Worm (Caenorhabditis elegans) whole organism, young adult: Measurements from ENCODE around the gene pqn-16.

Experiments used
- B0035.1 ChIP-seq: sonication (generic microtip); optimal IDR thresholded peaks from 2 replicates; lab custom pipeline; 2016; ENCODE audit warnings: missing genetic modification characterization, mild to moderate bottlenecking, missing compliant biosample characterization, missing genotype, missing genetic modification reagents
- B0336.3 ChIP-seq: fragments of 200-800 bp; sonication (Bioruptor generic); IDR thresholded peaks from 2 replicates; pipeline ENCODE4 v1.3.6; 2022; ENCODE audit warnings: missing genetic modification characterization, missing compliant biosample characterization
- F22D6.2 ChIP-seq: sonication (generic microtip); optimal IDR thresholded peaks from 2 replicates; lab custom pipeline; 2016; ENCODE audit warnings: mild to moderate bottlenecking, missing genetic modification characterization, missing compliant biosample characterization
- F23B12.7 ChIP-seq: sonication (generic microtip); optimal IDR thresholded peaks from 2 replicates; lab custom pipeline; 2017; ENCODE audit warnings: missing genetic modification characterization, mild to moderate bottlenecking, missing compliant biosample characterization, antibody characterized with exemption, moderate library complexity; ENCODE audit not compliant: insufficient read depth
- F37B4.10 ChIP-seq: fragments of 200-800 bp; sonication (Bioruptor generic); IDR thresholded peaks from 2 replicates; pipeline ENCODE4 v1.3.6; 2022; ENCODE audit warnings: missing genetic modification characterization, missing compliant biosample characterization
- F52B5.7 ChIP-seq: sonication (generic microtip); optimal IDR thresholded peaks from 2 replicates; lab custom pipeline; 2016; ENCODE audit warnings: mild to moderate bottlenecking, missing genetic modification characterization, missing compliant biosample characterization
- K12H6.12 ChIP-seq: fragments of 200-800 bp; sonication (Bioruptor generic); optimal IDR thresholded peaks from 2 replicates; lab custom pipeline; 2018; ENCODE audit warnings: mild to moderate bottlenecking, missing genetic modification characterization, missing compliant biosample characterization
- ZK185.1 ChIP-seq: sonication (generic microtip); optimal IDR thresholded peaks from 2 replicates; lab custom pipeline; 2016; ENCODE audit warnings: mild to moderate bottlenecking, missing genetic modification characterization, missing compliant biosample characterization; ENCODE audit not compliant: poor library complexity, severe bottlenecking
- akir-1 ChIP-seq: fragments of 200-800 bp; sonication (Bioruptor generic); optimal IDR thresholded peaks from 2 replicates; lab custom pipeline; 2018; ENCODE audit warnings: mild to moderate bottlenecking, missing genetic modification characterization, moderate library complexity, missing compliant biosample characterization
- attf-3 ChIP-seq: fragments of 200-800 bp; sonication (Bioruptor generic); conservative IDR thresholded peaks from 2 replicates; pipeline ENCODE4 v1.3.6; 2022; ENCODE audit warnings: missing genetic modification reagents, missing genetic modification characterization, missing compliant biosample characterization
- attf-5 ChIP-seq: fragments of 200-800 bp; sonication (Bioruptor generic); optimal IDR thresholded peaks from 2 replicates; lab custom pipeline; 2018; ENCODE audit warnings: mild to moderate bottlenecking, missing genetic modification characterization, missing compliant biosample characterization
- attf-6 ChIP-seq: fragments of 200-800 bp; sonication (Bioruptor generic); IDR thresholded peaks from 2 replicates; pipeline ENCODE4 v1.3.6; 2022; ENCODE audit warnings: missing genetic modification reagents, missing genetic modification characterization, missing compliant biosample characterization
- cebp-1 ChIP-seq, 2 experiments: fragments of 200-800 bp in 1 of 2; sonication (Bioruptor generic) in 1 of 2; sonication (generic microtip) in 1 of 2; IDR thresholded peaks in 1 of 2; optimal IDR thresholded peaks in 1 of 2; 2 replicates each; pipeline versions ENCODE4 v1.3.6 to Lab custom; 2017 to 2022; ENCODE audit warnings: missing compliant biosample characterization in 2 of 2, missing genetic modification characterization in 2 of 2, mild to moderate bottlenecking in 1 of 2, missing genetic modification reagents in 1 of 2, moderate library complexity in 1 of 2
- ceh-27 ChIP-seq: fragments of 200-800 bp; sonication (Bioruptor generic); optimal IDR thresholded peaks from 2 replicates; lab custom pipeline; 2018; ENCODE audit warnings: mild to moderate bottlenecking, missing genetic modification characterization, moderate library complexity, missing compliant biosample characterization
- dox-1 ChIP-seq: fragments of 200-800 bp; sonication (Bioruptor generic); IDR thresholded peaks from 2 replicates; pipeline ENCODE4 v1.3.6; 2022; ENCODE audit warnings: missing genetic modification reagents, missing genetic modification characterization, missing compliant biosample characterization
- ekl-4 ChIP-seq: fragments of 200-800 bp; sonication (Bioruptor generic); IDR thresholded peaks from 2 replicates; pipeline ENCODE4 v1.3.6; 2022; ENCODE audit warnings: missing genetic modification reagents, missing genetic modification characterization, missing compliant biosample characterization
- hlh-12 ChIP-seq: sonication (generic microtip); optimal IDR thresholded peaks from 2 replicates; lab custom pipeline; 2016; ENCODE audit warnings: missing genetic modification characterization, missing compliant biosample characterization
- hmg-1.2 ChIP-seq: fragments of 200-800 bp; sonication (Bioruptor generic); IDR thresholded peaks from 2 replicates; pipeline ENCODE4 v1.3.6; 2022; ENCODE audit warnings: missing genetic modification reagents, missing genetic modification characterization, missing compliant biosample characterization
- hmg-20 ChIP-seq: fragments of 200-800 bp; sonication (Bioruptor generic); IDR thresholded peaks from 2 replicates; pipeline ENCODE4 v1.3.6; 2022; ENCODE audit warnings: missing genetic modification reagents, missing genetic modification characterization, missing compliant biosample characterization
- hsf-1 ChIP-seq: fragments of 200-800 bp; sonication (Bioruptor generic); IDR thresholded peaks from 2 replicates; pipeline ENCODE4 v1.3.6; 2022; ENCODE audit warnings: missing genetic modification reagents, missing genetic modification characterization, missing compliant biosample characterization
- lag-1 ChIP-seq: fragments of 200-800 bp; sonication (Bioruptor generic); IDR thresholded peaks from 2 replicates; pipeline ENCODE4 v1.3.6; 2022; ENCODE audit warnings: missing genetic modification reagents, missing genetic modification characterization, missing compliant biosample characterization
- let-526 ChIP-seq: fragments of 200-800 bp; sonication (Bioruptor generic); IDR thresholded peaks from 2 replicates; pipeline ENCODE4 v1.3.6; 2022; ENCODE audit warnings: missing genetic modification reagents, missing genetic modification characterization, missing compliant biosample characterization
- let-607 ChIP-seq, 2 experiments: fragments of 200-800 bp in 1 of 2; sonication (Bioruptor generic) in 1 of 2; sonication (generic microtip) in 1 of 2; optimal IDR thresholded peaks; 2 replicates each; lab custom pipeline; 2016 to 2018; ENCODE audit warnings: mild to moderate bottlenecking in 2 of 2, missing compliant biosample characterization in 2 of 2, missing genetic modification characterization in 2 of 2, moderate library complexity in 2 of 2, missing genotype in 1 of 2
- mcd-1 ChIP-seq: fragments of 200-800 bp; sonication (Bioruptor generic); IDR thresholded peaks from 2 replicates; pipeline ENCODE4 v1.3.6; 2022; ENCODE audit warnings: missing genetic modification reagents, missing genetic modification characterization, missing compliant biosample characterization
- mxl-1 ChIP-seq: sonication (generic microtip); optimal IDR thresholded peaks from 2 replicates; lab custom pipeline; 2016; ENCODE audit warnings: missing genetic modification characterization, missing compliant biosample characterization
- nfya-2 ChIP-seq: fragments of 200-800 bp; sonication (Bioruptor generic); IDR thresholded peaks from 2 replicates; pipeline ENCODE4 v1.3.6; 2022; ENCODE audit warnings: missing genetic modification reagents, missing genetic modification characterization, missing compliant biosample characterization
- nhr-120 ChIP-seq: fragments of 200-800 bp; sonication (Bioruptor generic); IDR thresholded peaks from 2 replicates; pipeline ENCODE4 v1.3.6; 2022; ENCODE audit warnings: missing genetic modification characterization, missing compliant biosample characterization
- nhr-80 ChIP-seq: sonication (generic microtip); optimal IDR thresholded peaks from 2 replicates; lab custom pipeline; 2016; ENCODE audit warnings: missing genetic modification characterization, missing compliant biosample characterization
- rcor-1 ChIP-seq: fragments of 200-800 bp; sonication (Bioruptor generic); IDR thresholded peaks from 2 replicates; pipeline ENCODE4 v1.3.6; 2022; ENCODE audit warnings: missing genetic modification reagents, missing genetic modification characterization, missing compliant biosample characterization
- snpc-1.1 ChIP-seq: sonication (generic microtip); optimal IDR thresholded peaks from 2 replicates; lab custom pipeline; 2017; ENCODE audit warnings: missing genetic modification characterization, mild to moderate bottlenecking, missing compliant biosample characterization, antibody characterized with exemption, moderate library complexity, missing genotype, missing genetic modification reagents; ENCODE audit not compliant: insufficient read depth
- snpc-1.3 ChIP-seq: sonication (generic microtip); optimal IDR thresholded peaks from 2 replicates; lab custom pipeline; 2017; ENCODE audit warnings: missing genetic modification characterization, mild to moderate bottlenecking, missing compliant biosample characterization, antibody characterized with exemption, moderate library complexity, missing genotype, missing genetic modification reagents; ENCODE audit not compliant: insufficient read depth
- snpc-4 ChIP-seq, 5 experiments: fragments of 150-350 bp in 1 of 5; sonication (generic microtip) in 4 of 5; optimal IDR thresholded peaks; 2 replicates each; lab custom pipeline; 2014 to 2018; ENCODE audit warnings: missing genetic modification characterization in 5 of 5, missing biosample characterization in 3 of 5, antibody characterized with exemption in 2 of 5, mild to moderate bottlenecking in 2 of 5, missing compliant biosample characterization in 2 of 5, missing genotype in 2 of 5, moderate library complexity in 2 of 5, missing genetic modification reagents in 1 of 5
- somi-1 ChIP-seq: fragments of 200-800 bp; sonication (Bioruptor generic); optimal IDR thresholded peaks from 2 replicates; lab custom pipeline; 2018; ENCODE audit warnings: mild to moderate bottlenecking, missing genetic modification characterization, missing compliant biosample characterization
- ztf-18 ChIP-seq: sonication (generic microtip); optimal IDR thresholded peaks from 2 replicates; lab custom pipeline; 2016; ENCODE audit warnings: missing genotype, mild to moderate bottlenecking, missing genetic modification characterization, missing compliant biosample characterization

The pqn-16 gene

ce11 chrV:9202710-9203109 lies 28.8 kb downstream of the pqn-16 start, which contains the start of gene asp-2:
asp-2 (plus strand) TSS chrV:9203077.
- no peak for TF ChIP-seq mxl-1 (tag; lab: Kevin White, UChicago)
- TF ChIP-seq nhr-80 (tag; lab: Kevin White, UChicago): peak; percentile 73

DNA sequence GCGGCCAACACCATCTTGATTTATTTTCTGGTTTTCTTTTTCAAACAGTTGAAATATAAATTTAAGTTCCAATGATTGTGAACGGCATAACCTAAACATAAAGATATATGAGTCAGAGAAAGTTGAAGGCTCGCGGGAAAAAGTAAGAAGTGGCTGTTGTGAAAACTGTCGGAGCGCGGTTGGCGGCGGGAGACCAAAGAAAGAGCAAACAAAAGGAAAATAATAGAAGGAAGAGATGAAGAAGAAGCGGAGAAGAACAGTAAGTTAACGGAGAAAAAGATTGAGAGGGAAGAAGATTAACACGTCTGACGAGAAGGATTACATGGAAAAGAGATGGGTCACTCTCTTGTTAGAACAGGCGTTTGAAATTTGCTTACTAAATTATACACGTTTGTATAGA lies 33.5 kb downstream of the pqn-16 start, which contains the start of gene inx-10:
Gene inx-10 (minus strand): TSS at position 101 of the 400 bp plus-strand sequence.
- no peak for TF ChIP-seq F52B5.7 (tag; lab: Kevin White, UChicago)
- TF ChIP-seq snpc-1.1: no peak
- TF ChIP-seq attf-6 (GFP tag; lab: Robert Waterston, UW): no peak
- no peak for TF ChIP-seq B0336.3 (GFP tag; lab: Robert Waterston, UW)
- no peak for TF ChIP-seq let-607 (tag; optimal IDR thresholded peaks at IDR 0.05; lab: Kevin White, UChicago)
- no peak for TF ChIP-seq attf-3 (GFP tag; lab: Robert Waterston, UW)
- no peak for TF ChIP-seq snpc-1.3
- TF ChIP-seq rcor-1: no peak
- no peak for TF ChIP-seq nhr-120 (GFP tag; lab: Robert Waterston, UW)
- no peak for TF ChIP-seq F23B12.7 (tag; lab: Kevin White, UChicago)
- no peak for TF ChIP-seq F22D6.2 (tag; lab: Kevin White, UChicago)
- TF ChIP-seq B0035.1: no peak
- no peak for TF ChIP-seq ekl-4
- no peak for TF ChIP-seq let-526 (GFP tag; lab: Robert Waterston, UW)
- TF ChIP-seq hlh-12 (tag; lab: Kevin White, UChicago): no peak
- no peak for TF ChIP-seq F37B4.10 (GFP tag; lab: Robert Waterston, UW)
- TF ChIP-seq, all 124 proteins: peak for 0

DNA sequence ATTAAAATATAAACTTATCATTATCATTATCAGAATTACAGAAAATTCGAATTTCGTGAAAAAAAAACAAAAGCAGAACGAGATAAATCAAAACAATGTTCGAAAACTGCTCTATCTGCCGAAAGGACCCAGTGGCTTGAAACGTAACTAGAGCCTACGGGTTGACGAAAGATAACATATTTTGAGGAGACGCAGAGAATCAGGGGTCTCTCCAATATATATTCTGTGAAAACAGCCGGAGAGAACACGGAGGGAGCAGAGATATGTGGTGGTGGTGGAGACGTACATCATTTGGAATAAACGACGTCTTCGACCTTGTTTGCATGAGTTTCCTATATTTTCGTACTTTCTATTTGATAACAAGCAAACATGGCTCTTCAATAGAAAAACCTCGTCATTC lies 35.0 kb downstream of the pqn-16 start:
- TF ChIP-seq F52B5.7 (tag; lab: Kevin White, UChicago) (no peak), lag-1 (GFP tag; lab: Robert Waterston, UW) (0 out of 2 replicates have a peak, but pooled peaks have one; percentile 19), ZK185.1 (tag; lab: Kevin White, UChicago) (no peak), hsf-1 (GFP tag; lab: Robert Waterston, UW) (no peak), nfya-2 (GFP tag; lab: Robert Waterston, UW) (no peak), hmg-1.2 (GFP tag; lab: Robert Waterston, UW) (peak; percentile 69)

DNA sequence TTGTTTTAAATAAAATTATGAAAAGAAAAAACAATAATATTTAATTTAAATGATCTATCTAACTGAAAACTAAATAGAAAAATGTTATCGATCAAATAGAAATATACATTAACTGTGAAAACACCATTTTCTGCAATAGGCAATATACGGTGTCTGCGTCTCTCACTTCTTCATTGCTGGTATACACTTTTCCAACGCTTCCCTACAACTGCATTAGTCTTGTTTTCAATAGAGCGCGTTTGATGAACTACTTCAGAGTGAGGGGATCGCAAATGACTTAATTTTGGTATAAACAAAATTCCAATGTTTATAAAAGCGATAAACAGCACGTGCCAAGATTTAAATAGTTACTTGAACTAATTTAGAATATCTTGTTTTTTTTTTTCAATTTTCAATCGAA lies 38.6 kb downstream of the pqn-16 start:
- TF ChIP-seq F22D6.2 (tag; lab: Kevin White, UChicago): no peak
- no peak for TF ChIP-seq akir-1 (GFP tag; lab: Kevin White, UChicago)
- TF ChIP-seq ztf-18 (tag; lab: Kevin White, UChicago): peak; percentile 22
- no peak for TF ChIP-seq somi-1 (GFP tag; lab: Kevin White, UChicago)
- TF ChIP-seq mcd-1 (GFP tag; lab: Robert Waterston, UW): peak; percentile 48; the same call in 1 of the 2 replicates
- TF ChIP-seq cebp-1 (GFP tag; IDR thresholded peaks at IDR 0.05; lab: Robert Waterston, UW): no peak
- TF ChIP-seq cebp-1 (tag; optimal IDR thresholded peaks at IDR 0.05; lab: Kevin White, UChicago): peak; percentile 22
- peak; percentile 87 for TF ChIP-seq attf-5 (GFP tag; lab: Kevin White, UChicago)
- peak; percentile 35 for TF ChIP-seq F23B12.7 (tag; lab: Kevin White, UChicago)
- peak; percentile 76 for TF ChIP-seq nhr-80 (tag; lab: Kevin White, UChicago)
- TF ChIP-seq K12H6.12: peak; percentile 8
- peak in 1 of 2 experiments; percentile 59 for TF ChIP-seq let-607 (tag; optimal IDR thresholded peaks at IDR 0.05; lab: Kevin White, UChicago)
- TF ChIP-seq hmg-20 (GFP tag; lab: Robert Waterston, UW): no peak
- TF ChIP-seq snpc-1.1: no peak
- peak; percentile 47; the same call in 1 of the 2 replicates for TF ChIP-seq dox-1 (GFP tag; lab: Robert Waterston, UW)
- no peak for TF ChIP-seq snpc-4 (GFP tag; optimal IDR thresholded peaks at IDR 0.05; lab: Kevin White, UChicago)
- TF ChIP-seq snpc-4 (tag; optimal IDR thresholded peaks at IDR 0.05; lab: Kevin White, UChicago): peak in 1 of 4 experiments; percentile 60
- peak; percentile 7 for TF ChIP-seq ceh-27 (GFP tag; lab: Kevin White, UChicago)
- peak; percentile 74; the same call in 1 of the 2 replicates for TF ChIP-seq hmg-1.2 (GFP tag; lab: Robert Waterston, UW)
